Worm (Caenorhabditis elegans) whole organism, early embryonic: ENCODE measurements around the gene panl-3.

Experiments
- B0310.2 ChIP-seq: sonication (generic microtip); optimal IDR thresholded peaks from 2 replicates; lab custom pipeline; 2016; ENCODE audit warnings: mild to moderate bottlenecking, missing genetic modification characterization, missing compliant biosample characterization
- F13C5.2 ChIP-seq: sonication (generic microtip); optimal IDR thresholded peaks from 2 replicates; lab custom pipeline; 2017; ENCODE audit warnings: mild to moderate bottlenecking, missing genetic modification characterization, inconsistent platforms, missing compliant biosample characterization
- ama-1 ChIP-seq: fragments of 150-350 bp; optimal IDR thresholded peaks from 2 replicates; lab custom pipeline; 2014
- flt-1 ChIP-seq: fragments of 200-800 bp; sonication (Bioruptor generic); IDR thresholded peaks from 2 replicates; pipeline ENCODE4 v1.3.6; 2022; ENCODE audit warnings: missing genetic modification characterization, missing compliant biosample characterization
- hmbx-1 ChIP-seq: sonication (generic microtip); optimal IDR thresholded peaks from 2 replicates; lab custom pipeline; 2016; ENCODE audit warnings: mild to moderate bottlenecking, missing genetic modification characterization, missing compliant biosample characterization
- pes-1 ChIP-seq: fragments of 200-800 bp; sonication (Bioruptor generic); IDR thresholded peaks from 2 replicates; pipeline ENCODE4 v1.3.6; 2022; ENCODE audit warnings: missing genetic modification reagents, missing genetic modification characterization, missing compliant biosample characterization
- tra-4 ChIP-seq: sonication (generic microtip); optimal IDR thresholded peaks from 2 replicates; lab custom pipeline; 2017; ENCODE audit warnings: missing genetic modification characterization, missing compliant biosample characterization

ce11 chrIII:9825073-9825828 is 6.4 kb downstream of the panl-3 start, which contains the start of gene ZK632.9:
- TF ChIP-seq ama-1 (lab: Kevin White, UChicago) (no peak), flt-1 (no peak), B0310.2 (tag; lab: Kevin White, UChicago) (no peak), hmbx-1 (tag; lab: Kevin White, UChicago) (no peak), F13C5.2 (tag; lab: Kevin White, UChicago) (no peak), pes-1 (GFP tag; lab: Robert Waterston, UW) (no peak), tra-4 (tag; lab: Kevin White, UChicago) (no peak)
